Fruit fly (Drosophila melanogaster) whole organism, embryonic: ENCODE data around the gene pbl.

ENCODE experiments used
- Ada2b ChIP-seq: fragments of 200-800 bp; sonication (Bioruptor generic); IDR thresholded peaks from 2 replicates; pipeline ENCODE4 v1.3.6; 2022; ENCODE audit warnings: missing biosample characterization, missing genetic modification characterization
- Bgb ChIP-seq: fragments of 200-800 bp; sonication (Bioruptor generic); IDR thresholded peaks from 2 replicates; pipeline ENCODE4 v1.3.6; 2022; ENCODE audit warnings: missing biosample characterization, missing genetic modification characterization; ENCODE audit not compliant: partially characterized antibody
- Bteb2 ChIP-seq: fragments of 200-800 bp; sonication (Bioruptor generic); optimal IDR thresholded peaks from 2 replicates; lab custom pipeline; 2016; ENCODE audit warnings: missing biosample characterization, missing genetic modification characterization
- CG10274 ChIP-seq: fragments of 200-800 bp; sonication (Bioruptor generic); optimal IDR thresholded peaks from 3 replicates; lab custom pipeline; 2017; ENCODE audit warnings: missing biosample characterization, mild to moderate bottlenecking, missing genetic modification characterization
- CG10654 ChIP-seq: fragments of 200-800 bp; sonication (Bioruptor generic); optimal IDR thresholded peaks from 2 replicates; lab custom pipeline; 2016; ENCODE audit warnings: missing biosample characterization, missing genetic modification characterization
- CG11723 ChIP-seq: fragments of 200-800 bp; sonication (Bioruptor generic); optimal IDR thresholded peaks from 2 replicates; lab custom pipeline; 2017; ENCODE audit warnings: missing biosample characterization, mild to moderate bottlenecking, missing genetic modification characterization
- CG12236 ChIP-seq: fragments of 200-800 bp; sonication (Bioruptor generic); optimal IDR thresholded peaks from 2 replicates; lab custom pipeline; 2016; ENCODE audit warnings: missing biosample characterization, missing genetic modification characterization
- CG12744 ChIP-seq: fragments of 200-800 bp; sonication (Bioruptor generic); optimal IDR thresholded peaks from 2 replicates; lab custom pipeline; 2016; ENCODE audit warnings: missing biosample characterization, missing genetic modification characterization
- CG12769 ChIP-seq: fragments of 200-800 bp; sonication (Bioruptor generic); optimal IDR thresholded peaks from 2 replicates; lab custom pipeline; 2019; ENCODE audit warnings: missing biosample characterization, mild to moderate bottlenecking, missing genetic modification characterization, moderate library complexity
- CG14710 ChIP-seq: fragments of 200-800 bp; sonication (Bioruptor generic); optimal IDR thresholded peaks from 3 replicates; lab custom pipeline; 2019; ENCODE audit warnings: missing biosample characterization, mild to moderate bottlenecking, missing genetic modification characterization, moderate library complexity
- CG14965 ChIP-seq: fragments of 200-800 bp; sonication (Bioruptor generic); optimal IDR thresholded peaks from 2 replicates; lab custom pipeline; 2016; ENCODE audit warnings: missing biosample characterization, missing genetic modification characterization, borderline replicate concordance
- CG17186 ChIP-seq: fragments of 200-800 bp; sonication (Bioruptor generic); optimal IDR thresholded peaks from 3 replicates; lab custom pipeline; 2017; ENCODE audit warnings: missing biosample characterization, missing genetic modification reagents, missing genetic modification characterization
- CG18619 ChIP-seq: fragments of 200-800 bp; sonication (Bioruptor generic); optimal IDR thresholded peaks from 3 replicates; lab custom pipeline; 2017; ENCODE audit warnings: missing biosample characterization, mild to moderate bottlenecking, missing genetic modification characterization
- CG33557 ChIP-seq: fragments of 200-800 bp; sonication (Bioruptor generic); optimal IDR thresholded peaks from 2 replicates; lab custom pipeline; 2019; ENCODE audit warnings: missing biosample characterization, mild to moderate bottlenecking, missing genetic modification characterization, moderate library complexity
- CG3407 ChIP-seq: fragments of 200-800 bp; sonication (Bioruptor generic); optimal IDR thresholded peaks from 2 replicates; lab custom pipeline; 2018; ENCODE audit warnings: missing biosample characterization, mild to moderate bottlenecking, missing genetic modification characterization
- CG4328 ChIP-seq: fragments of 200-800 bp; sonication (Bioruptor generic); optimal IDR thresholded peaks from 3 replicates; lab custom pipeline; 2017; ENCODE audit warnings: missing biosample characterization, missing genetic modification reagents, missing genetic modification characterization
- CG4730 ChIP-seq: fragments of 200-800 bp; sonication (Bioruptor generic); IDR thresholded peaks from 2 replicates; pipeline ENCODE4 v1.3.6; 2022; ENCODE audit warnings: missing biosample characterization, missing genetic modification characterization
- CG4820 ChIP-seq: fragments of 200-800 bp; sonication (Bioruptor generic); optimal IDR thresholded peaks from 3 replicates; lab custom pipeline; 2016; ENCODE audit warnings: missing biosample characterization, missing genetic modification characterization
- CG8765 ChIP-seq: fragments of 200-800 bp; sonication (Bioruptor generic); IDR thresholded peaks from 2 replicates; pipeline ENCODE4 v1.3.6; 2022; ENCODE audit warnings: missing biosample characterization, missing genetic modification characterization
- CG9609 ChIP-seq: fragments of 200-800 bp; sonication (Bioruptor generic); optimal IDR thresholded peaks from 3 replicates; lab custom pipeline; 2016; ENCODE audit warnings: missing biosample characterization, missing genetic modification characterization
- CG9876 ChIP-seq: fragments of 200-800 bp; sonication (Bioruptor generic); optimal IDR thresholded peaks from 2 replicates; lab custom pipeline; 2016; ENCODE audit warnings: missing biosample characterization, missing genetic modification characterization
- D ChIP-seq, 2 experiments: fragments of 200-800 bp in 1 of 2; fragments of >200 bp in 1 of 2; sonication (Bioruptor generic) in 1 of 2; optimal IDR thresholded peaks; 2 replicates in 1 of 2; 3 replicates in 1 of 2; lab custom pipeline; 2017; ENCODE audit warnings: mild to moderate bottlenecking in 1 of 2, missing biosample characterization in 1 of 2, missing genetic modification characterization in 1 of 2, missing genetic modification reagents in 1 of 2
- Drgx ChIP-seq: fragments of 200-800 bp; sonication (Bioruptor generic); IDR thresholded peaks from 2 replicates; pipeline ENCODE4 v1.3.6; 2022; ENCODE audit warnings: missing biosample characterization, missing genetic modification characterization
- Myb ChIP-seq: fragments of 200-800 bp; sonication (Bioruptor generic); optimal IDR thresholded peaks from 2 replicates; lab custom pipeline; 2016; ENCODE audit warnings: missing biosample characterization, missing genetic modification characterization
- Ravus ChIP-seq: fragments of 200-800 bp; sonication (Bioruptor generic); IDR thresholded peaks from 2 replicates; pipeline ENCODE4 v1.3.6; 2022; ENCODE audit warnings: missing biosample characterization, missing genetic modification characterization
- Rfx ChIP-seq: fragments of 200-800 bp; sonication (Bioruptor generic); IDR thresholded peaks from 2 replicates; pipeline ENCODE4 v1.3.6; 2022; ENCODE audit warnings: missing biosample characterization, missing genetic modification characterization
- Ssrp ChIP-seq: fragments of 200-800 bp; sonication (Bioruptor generic); optimal IDR thresholded peaks from 2 replicates; lab custom pipeline; 2018; ENCODE audit warnings: missing biosample characterization, mild to moderate bottlenecking, missing genetic modification characterization, moderate library complexity
- Tbp ChIP-seq: fragments of >200 bp; optimal IDR thresholded peaks from 2 replicates; lab custom pipeline; 2018; ENCODE audit warnings: missing biosample characterization, missing genetic modification characterization
- Xbp1 ChIP-seq: fragments of 200-800 bp; sonication (Bioruptor generic); optimal IDR thresholded peaks from 3 replicates; lab custom pipeline; 2016; ENCODE audit warnings: missing biosample characterization, mild to moderate bottlenecking, missing genetic modification characterization
- abd-A ChIP-seq: fragments of 200-800 bp; sonication (Bioruptor generic); optimal IDR thresholded peaks from 3 replicates; lab custom pipeline; 2019; ENCODE audit warnings: missing biosample characterization, mild to moderate bottlenecking, missing genetic modification characterization, moderate library complexity
- aop ChIP-seq: fragments of 200-800 bp; sonication (Bioruptor generic); IDR thresholded peaks from 2 replicates; pipeline ENCODE4 v1.3.6; 2022; ENCODE audit warnings: missing biosample characterization, missing genetic modification characterization
- ash1 ChIP-seq: fragments of 200-800 bp; sonication (Bioruptor generic); optimal IDR thresholded peaks from 2 replicates; lab custom pipeline; 2018; ENCODE audit warnings: missing biosample characterization, mild to moderate bottlenecking, missing genetic modification characterization
- btn ChIP-seq: fragments of 200-800 bp; sonication (Bioruptor generic); optimal IDR thresholded peaks from 2 replicates; lab custom pipeline; 2016; ENCODE audit warnings: missing biosample characterization, missing genetic modification characterization
- ci ChIP-seq: fragments of 200-800 bp; sonication (Bioruptor generic); IDR thresholded peaks from 3 replicates; pipeline ENCODE4 v1.3.6; 2022; ENCODE audit warnings: missing biosample characterization, missing genetic modification characterization
- corto ChIP-seq: fragments of 200-800 bp; sonication (Bioruptor generic); optimal IDR thresholded peaks from 2 replicates; lab custom pipeline; 2016; ENCODE audit warnings: missing biosample characterization, mild to moderate bottlenecking, missing genetic modification characterization, moderate library complexity
- crc ChIP-seq: fragments of 200-800 bp; sonication (Bioruptor generic); optimal IDR thresholded peaks from 2 replicates; lab custom pipeline; 2016; ENCODE audit warnings: missing biosample characterization, missing genetic modification characterization
- dan ChIP-seq: fragments of 200-800 bp; sonication (Bioruptor generic); IDR thresholded peaks from 2 replicates; pipeline ENCODE4 v1.3.6; 2022; ENCODE audit warnings: missing biosample characterization, missing genetic modification characterization
- en ChIP-seq: fragments of 200-800 bp; sonication (Bioruptor generic); optimal IDR thresholded peaks from 2 replicates; lab custom pipeline; 2016; ENCODE audit warnings: missing biosample characterization, missing genetic modification characterization
- h ChIP-seq: fragments of >200 bp; optimal IDR thresholded peaks from 2 replicates; lab custom pipeline; 2017
- hth ChIP-seq: fragments of >200 bp; optimal IDR thresholded peaks from 2 replicates; lab custom pipeline; 2017; ENCODE audit warnings: inconsistent platforms
- insv ChIP-seq, 2 experiments: fragments of 200-800 bp; sonication (Bioruptor generic); optimal IDR thresholded peaks; 3 replicates each; lab custom pipeline; 2016 to 2018; ENCODE audit warnings: missing biosample characterization in 2 of 2, missing genetic modification characterization in 2 of 2
- inv ChIP-seq: fragments of 200-800 bp; sonication (Bioruptor generic); IDR thresholded peaks from 2 replicates; pipeline ENCODE4 v1.3.6; 2022; ENCODE audit warnings: missing biosample characterization, missing genetic modification characterization; ENCODE audit not compliant: partially characterized antibody
- kni ChIP-seq: fragments of 200-800 bp; sonication (Bioruptor generic); optimal IDR thresholded peaks from 3 replicates; lab custom pipeline; 2017; ENCODE audit warnings: mild to moderate bottlenecking, missing biosample characterization, missing genetic modification reagents, missing genetic modification characterization
- onecut ChIP-seq: fragments of 200-800 bp; sonication (Bioruptor generic); IDR thresholded peaks from 2 replicates; pipeline ENCODE4 v1.3.6; 2022; ENCODE audit warnings: missing biosample characterization, missing genetic modification characterization
- scrt ChIP-seq: fragments of 200-800 bp; sonication (Bioruptor generic); optimal IDR thresholded peaks from 2 replicates; lab custom pipeline; 2018; ENCODE audit warnings: missing biosample characterization, mild to moderate bottlenecking, missing genetic modification characterization, moderate library complexity
- sens ChIP-seq: fragments of 200-800 bp; sonication (Bioruptor generic); peaks from one replicate; lab custom pipeline; 2016; ENCODE audit warnings: missing biosample characterization, missing genetic modification characterization
- sisA ChIP-seq: fragments of 200-800 bp; sonication (Bioruptor generic); IDR thresholded peaks from 2 replicates; pipeline ENCODE4 v1.3.6; 2022; ENCODE audit warnings: missing biosample characterization, missing genetic modification characterization
- slou ChIP-seq: fragments of 200-800 bp; sonication (Bioruptor generic); optimal IDR thresholded peaks from 3 replicates; lab custom pipeline; 2016; ENCODE audit warnings: missing biosample characterization, missing genetic modification characterization
- sr ChIP-seq: fragments of 200-800 bp; sonication (Bioruptor generic); IDR thresholded peaks from 3 replicates; pipeline ENCODE4 v1.3.6; 2022; ENCODE audit warnings: missing biosample characterization, missing genetic modification characterization
- tin ChIP-seq: fragments of 200-800 bp; sonication (Bioruptor generic); optimal IDR thresholded peaks from 3 replicates; lab custom pipeline; 2016; ENCODE audit warnings: missing biosample characterization, missing genetic modification characterization
- zen2 ChIP-seq: fragments of 200-800 bp; sonication (Bioruptor generic); IDR thresholded peaks from 3 replicates; pipeline ENCODE4 v1.3.6; 2022; ENCODE audit warnings: missing biosample characterization, missing genetic modification characterization; ENCODE audit not compliant: partially characterized antibody

Gene pbl

dm6 chr3L:7850771-7851358 lies 60.9 kb downstream of the pbl start (continued):
- TF ChIP-seq ci (peak; percentile 88), corto (GFP tag; lab: Kevin White, UChicago) (no peak), insv (GFP tag; optimal IDR thresholded peaks at IDR 0.05; lab: Kevin White, UChicago) (peak in 1 of 2 experiments; percentile 21), inv (GFP tag; lab: Robert Waterston, UW) (no peak), Bteb2 (peak; percentile 87), Ssrp (tag; lab: Kevin White, UChicago) (peak; percentile 73), CG3407 (GFP tag; lab: Kevin White, UChicago) (peak; percentile 59), hth (lab: Kevin White, UChicago) (no peak), CG17186 (GFP tag; lab: Kevin White, UChicago) (peak; percentile 33), Ada2b (peak; percentile 89), kni (GFP tag; lab: Kevin White, UChicago) (peak; percentile 38), scrt (peak; percentile 84), sisA (peak; percentile 80), sens (GFP tag; lab: Kevin White, UChicago) (peak; percentile 97), Ravus (GFP tag; lab: Robert Waterston, UW) (peak; percentile 68), CG12744 (peak; percentile 81), CG14965 (GFP tag; lab: Kevin White, UChicago) (peak; percentile 63), CG9876 (peak; percentile 78), btn (peak; percentile 72), slou (GFP tag; lab: Kevin White, UChicago) (peak; percentile 63), tin (GFP tag; lab: Kevin White, UChicago) (peak; percentile 85), Drgx (GFP tag; lab: Robert Waterston, UW) (peak; percentile 87), Myb (GFP tag; lab: Kevin White, UChicago) (peak; percentile 79), CG18619 (GFP tag; lab: Kevin White, UChicago) (peak; percentile 83), Bgb (no peak), CG11723 (GFP tag; lab: Kevin White, UChicago) (peak; percentile 65), CG9609 (peak; percentile 83), sr (GFP tag; lab: Robert Waterston, UW) (no peak), CG33557 (GFP tag; lab: Kevin White, UChicago) (peak; percentile 57), CG14710 (tag; lab: Kevin White, UChicago) (peak; percentile 81), CG4328 (GFP tag; lab: Kevin White, UChicago) (peak; percentile 70), en (GFP tag; lab: Kevin White, UChicago) (peak; percentile 79), CG4820 (GFP tag; lab: Kevin White, UChicago) (peak; percentile 86), Tbp (GFP tag; lab: Kevin White, UChicago) (no peak), aop (no peak), D (optimal IDR thresholded peaks at IDR 0.05; lab: Kevin White, UChicago) (no peak), D (GFP tag; optimal IDR thresholded peaks at IDR 0.05; lab: Kevin White, UChicago) (peak; percentile 86), crc (GFP tag; lab: Kevin White, UChicago) (peak; percentile 91), CG12236 (GFP tag; lab: Kevin White, UChicago) (peak; percentile 74), CG12769 (tag; lab: Kevin White, UChicago) (peak; percentile 91), Xbp1 (GFP tag; lab: Kevin White, UChicago) (peak; percentile 86), h (lab: Kevin White, UChicago) (no peak), zen2 (no peak), CG4730 (GFP tag; lab: Robert Waterston, UW) (peak; percentile 81), dan (GFP tag; lab: Robert Waterston, UW) (no peak), ash1 (GFP tag; lab: Kevin White, UChicago) (peak; percentile 61), CG10654 (GFP tag; lab: Kevin White, UChicago) (peak; percentile 84), CG10274 (GFP tag; lab: Kevin White, UChicago) (peak; percentile 68), abd-A (tag; lab: Kevin White, UChicago) (peak; percentile 68), onecut (GFP tag; lab: Robert Waterston, UW) (peak; percentile 70; the same call in 1 of the 2 replicates), CG8765 (GFP tag; lab: Robert Waterston, UW) (no peak), Rfx (GFP tag; lab: Robert Waterston, UW) (peak; percentile 75; the same call in 1 of the 2 replicates)
